Worm (Caenorhabditis elegans) whole organism, early embryonic: ENCODE results near the gene C34E10.12.

Experiments
- F13C5.2 ChIP-seq: sonication (generic microtip); optimal IDR thresholded peaks from 2 replicates; lab custom pipeline; 2017; ENCODE audit warnings: mild to moderate bottlenecking, missing genetic modification characterization, inconsistent platforms, missing compliant biosample characterization
- ama-1 ChIP-seq: fragments of 150-350 bp; optimal IDR thresholded peaks from 2 replicates; lab custom pipeline; 2014
- ceh-13 ChIP-seq: fragments of 200-800 bp; sonication (Bioruptor generic); optimal IDR thresholded peaks from 2 replicates; lab custom pipeline; 2018; ENCODE audit warnings: mild to moderate bottlenecking, missing genetic modification characterization, missing compliant biosample characterization
- ceh-36 ChIP-seq: sonication (generic microtip); optimal IDR thresholded peaks from 2 replicates; lab custom pipeline; 2016; ENCODE audit warnings: missing genetic modification characterization, inconsistent platforms, missing compliant biosample characterization
- flt-1 ChIP-seq: fragments of 200-800 bp; sonication (Bioruptor generic); IDR thresholded peaks from 2 replicates; pipeline ENCODE4 v1.3.6; 2022; ENCODE audit warnings: missing genetic modification characterization, missing compliant biosample characterization
- hmbx-1 ChIP-seq: sonication (generic microtip); optimal IDR thresholded peaks from 2 replicates; lab custom pipeline; 2016; ENCODE audit warnings: mild to moderate bottlenecking, missing genetic modification characterization, missing compliant biosample characterization
- hmg-4 ChIP-seq: fragments of 200-800 bp; sonication (Bioruptor generic); optimal IDR thresholded peaks from 2 replicates; lab custom pipeline; 2018; ENCODE audit warnings: mild to moderate bottlenecking, missing genetic modification characterization, missing compliant biosample characterization
- hnd-1 ChIP-seq: sonication (generic microtip); optimal IDR thresholded peaks from 2 replicates; lab custom pipeline; 2016; ENCODE audit warnings: missing genetic modification characterization, missing compliant biosample characterization
- pes-1 ChIP-seq: fragments of 200-800 bp; sonication (Bioruptor generic); IDR thresholded peaks from 2 replicates; pipeline ENCODE4 v1.3.6; 2022; ENCODE audit warnings: missing genetic modification reagents, missing genetic modification characterization, missing compliant biosample characterization
- scrt-1 ChIP-seq: fragments of 200-800 bp; sonication (Bioruptor generic); IDR thresholded peaks from 2 replicates; pipeline ENCODE4 v1.3.6; 2022; ENCODE audit warnings: missing genetic modification characterization, missing compliant biosample characterization
- tbx-11 ChIP-seq: fragments of 200-800 bp; sonication (Bioruptor generic); IDR thresholded peaks from 2 replicates; pipeline ENCODE4 v1.3.6; 2022; ENCODE audit warnings: missing genetic modification characterization, missing compliant biosample characterization
- tbx-37 ChIP-seq: fragments of 200-800 bp; sonication (Bioruptor generic); conservative IDR thresholded peaks from 2 replicates; pipeline ENCODE4 v1.3.6; 2022; ENCODE audit warnings: missing genetic modification reagents, missing genetic modification characterization, missing compliant biosample characterization
- tra-4 ChIP-seq: sonication (generic microtip); optimal IDR thresholded peaks from 2 replicates; lab custom pipeline; 2017; ENCODE audit warnings: missing genetic modification characterization, missing compliant biosample characterization

DNA sequence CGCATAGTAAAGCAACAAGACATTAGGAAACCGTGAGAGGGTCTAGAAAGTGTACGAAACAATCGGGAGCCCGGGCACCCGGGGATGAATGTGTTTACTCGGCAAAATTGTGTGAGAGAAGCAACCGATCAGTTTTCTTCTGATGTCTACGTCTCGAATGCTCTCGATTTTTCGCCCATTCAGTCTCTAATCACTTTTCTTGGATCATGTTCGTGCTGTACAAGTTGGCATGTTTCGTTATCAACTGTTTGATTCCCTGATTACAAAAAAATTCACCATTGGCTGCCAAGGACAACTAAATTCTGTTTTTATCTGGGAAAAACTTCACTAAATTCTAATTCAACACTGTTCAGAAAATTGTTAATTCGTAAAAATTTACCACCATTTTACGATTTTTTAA, 47.1 kb downstream of the C34E10.12 start:
- TF ChIP-seq tra-4 (tag; lab: Kevin White, UChicago) (no peak), hmbx-1 (tag; lab: Kevin White, UChicago) (no peak), F13C5.2 (tag; lab: Kevin White, UChicago) (no peak), ama-1 (lab: Kevin White, UChicago) (no peak), pes-1 (GFP tag; lab: Robert Waterston, UW) (no peak), flt-1 (GFP tag; lab: Robert Waterston, UW) (no peak), tbx-11 (GFP tag; lab: Robert Waterston, UW) (no peak), ceh-36 (tag; lab: Kevin White, UChicago) (no peak), scrt-1 (GFP tag; lab: Robert Waterston, UW) (no peak), ceh-13 (GFP tag; lab: Kevin White, UChicago) (no peak), hnd-1 (tag; lab: Kevin White, UChicago) (no peak), hmg-4 (GFP tag; lab: Kevin White, UChicago) (no peak), tbx-37 (GFP tag; lab: Robert Waterston, UW) (no peak)
